Fruit fly (Drosophila melanogaster): Measurements from ENCODE around the gene CG8209.

Gene CG8209

dm6 chr3L:8018665-8019070, 42.5 kb downstream of the CG8209 start (continued):
- TF ChIP-seq stwl (tag; optimal IDR thresholded peaks at IDR 0.05) (no peak), Ravus (GFP tag; IDR thresholded peaks at IDR 0.05) (no peak), CG10543 (GFP tag; optimal IDR thresholded peaks at IDR 0.05) (peak; percentile 49), ash1 (GFP tag; optimal IDR thresholded peaks at IDR 0.05) (no peak), slp2 (GFP tag; optimal IDR thresholded peaks at IDR 0.05) (no peak), otp (GFP tag; IDR thresholded peaks at IDR 0.05) (no peak), CHES-1-like (GFP tag; optimal IDR thresholded peaks at IDR 0.05) (no peak), CG12071 (GFP tag; optimal IDR thresholded peaks at IDR 0.05) (peak; percentile 42), CG18764 (GFP tag; optimal IDR thresholded peaks at IDR 0.05) (no peak), CG12942 (GFP tag; optimal IDR thresholded peaks at IDR 0.05) (no peak), CG10959 (GFP tag; IDR thresholded peaks at IDR 0.05) (no peak), CG11696 (GFP tag; IDR thresholded peaks at IDR 0.05) (no peak), CG13296 (GFP tag; optimal IDR thresholded peaks at IDR 0.05) (peak; percentile 11), CG13287 (GFP tag; IDR thresholded peaks at IDR 0.05; ENCODE audit: partially characterized antibody) (no peak), vvl (GFP tag; IDR thresholded peaks at IDR 0.05) (no peak), HLH4C (GFP tag; IDR thresholded peaks at IDR 0.05; ENCODE audit: partially characterized antibody) (no peak), slbo (GFP tag; IDR thresholded peaks at IDR 0.05) (no peak), prd (optimal IDR thresholded peaks at IDR 0.05) (no peak), prd (GFP tag; IDR thresholded peaks at IDR 0.05) (no peak), CG2120 (GFP tag; optimal IDR thresholded peaks at IDR 0.05) (no peak)

dm6 chr3L:8024278-8025140, 48.3 kb downstream of the CG8209 start:
- TF ChIP-seq CG13775 (GFP tag; optimal IDR thresholded peaks at IDR 0.05), result peak; percentile 2
- TF ChIP-seq Abd-B (GFP tag; optimal IDR thresholded peaks at IDR 0.05), result peak; percentile 69
- no peak for TF ChIP-seq sc (optimal IDR thresholded peaks at IDR 0.05)
- no peak for TF ChIP-seq sc (GFP tag; optimal IDR thresholded peaks at IDR 0.05)
- no peak for TF ChIP-seq CG13894 (tag; optimal IDR thresholded peaks at IDR 0.05)
- no peak for TF ChIP-seq CG16815 (GFP tag; optimal IDR thresholded peaks at IDR 0.05)
- peak; percentile 24 for TF ChIP-seq CG17829 (tag; optimal IDR thresholded peaks at IDR 0.05)
- TF ChIP-seq gcm (GFP tag; optimal IDR thresholded peaks at IDR 0.05), result no peak
- no peak for TF ChIP-seq ato (GFP tag; IDR thresholded peaks at IDR 0.05; ENCODE audit: partially characterized antibody)
- TF ChIP-seq Atf-2 (GFP tag; optimal IDR thresholded peaks at IDR 0.05), result no peak
- peak; percentile 49; the same call in 1 of the 2 replicates for TF ChIP-seq wdn (GFP tag; IDR thresholded peaks at IDR 0.05)
- TF ChIP-seq dan (GFP tag; IDR thresholded peaks at IDR 0.05), result no peak
- TF ChIP-seq CG12769 (tag; optimal IDR thresholded peaks at IDR 0.05), result peak; percentile 98
- TF ChIP-seq CG11085 (GFP tag; IDR thresholded peaks at IDR 0.05), result peak; percentile 43; the same call in 1 of the 2 replicates
- TF ChIP-seq CG9932 (GFP tag; IDR thresholded peaks at IDR 0.05), result peak; percentile 60
- no peak for TF ChIP-seq gt (GFP tag; IDR thresholded peaks at IDR 0.05)
- peak; percentile 63; the same call in 1 of the 3 replicates for TF ChIP-seq zfh1 (GFP tag; IDR thresholded peaks at IDR 0.05)
- no peak for TF ChIP-seq BEAF-32 (GFP tag; optimal IDR thresholded peaks at IDR 0.05)
- no peak for TF ChIP-seq maf-S (GFP tag; optimal IDR thresholded peaks at IDR 0.05)
- peak; percentile 64; the same call in 2 of the 3 replicates for TF ChIP-seq CG17361 (GFP tag; IDR thresholded peaks at IDR 0.05)
- TF ChIP-seq CG14860 (GFP tag; IDR thresholded peaks at IDR 0.05; ENCODE audit: partially characterized antibody), result no peak
- no peak for TF ChIP-seq ap (GFP tag; IDR thresholded peaks at IDR 0.05)
- no peak for TF ChIP-seq CG6683 (GFP tag; optimal IDR thresholded peaks at IDR 0.05)
- no peak for TF ChIP-seq CG8478 (optimal IDR thresholded peaks at IDR 0.05)
- TF ChIP-seq tna (GFP tag; IDR thresholded peaks at IDR 0.05; ENCODE audit: partially characterized antibody), result no peak
- no peak for TF ChIP-seq CG1529 (GFP tag; optimal IDR thresholded peaks at IDR 0.05)
- no peak for TF ChIP-seq CG8290 (GFP tag; optimal IDR thresholded peaks at IDR 0.05)
- peak in 1 of 2 experiments; percentile 68 for TF ChIP-seq CG8290 (tag; optimal IDR thresholded peaks at IDR 0.05)
- peak; percentile 53 for TF ChIP-seq klu (GFP tag; IDR thresholded peaks at IDR 0.05)
- peak; percentile 32 for TF ChIP-seq Hey (tag; optimal IDR thresholded peaks at IDR 0.05)
- peak; percentile 41 for TF ChIP-seq CoRest (tag; optimal IDR thresholded peaks at IDR 0.05)
